Worm (Caenorhabditis elegans) whole organism, L2 larva: Measurements from ENCODE around the gene tig-3.

Source experiments
- ceh-82 ChIP-seq: fragments of 150-350 bp; optimal IDR thresholded peaks from 2 replicates; lab custom pipeline; 2014; ENCODE audit warnings: missing biosample characterization, missing genetic modification characterization
- lin-13 ChIP-seq: fragments of 150-350 bp; optimal IDR thresholded peaks from 2 replicates; lab custom pipeline; 2014; ENCODE audit warnings: missing biosample characterization, missing genetic modification reagents, missing genetic modification characterization
- nhr-12 ChIP-seq: fragments of 150-350 bp; optimal IDR thresholded peaks from 2 replicates; lab custom pipeline; 2014; ENCODE audit warnings: missing biosample characterization, missing genetic modification characterization
- nhr-237 ChIP-seq: fragments of 150-350 bp; optimal IDR thresholded peaks from 2 replicates; lab custom pipeline; 2014; ENCODE audit warnings: missing biosample characterization, missing genetic modification characterization
- skn-1 ChIP-seq: sonication (generic microtip); optimal IDR thresholded peaks from 2 replicates; lab custom pipeline; 2017; ENCODE audit warnings: missing biosample characterization, missing genetic modification characterization
- snpc-4 ChIP-seq: fragments of 150-350 bp; optimal IDR thresholded peaks from 2 replicates; lab custom pipeline; 2014; ENCODE audit warnings: missing biosample characterization, missing genetic modification characterization
- unc-39 ChIP-seq: fragments of 150-350 bp; optimal IDR thresholded peaks from 2 replicates; lab custom pipeline; 2014; ENCODE audit warnings: missing biosample characterization, missing genetic modification characterization

DNA sequence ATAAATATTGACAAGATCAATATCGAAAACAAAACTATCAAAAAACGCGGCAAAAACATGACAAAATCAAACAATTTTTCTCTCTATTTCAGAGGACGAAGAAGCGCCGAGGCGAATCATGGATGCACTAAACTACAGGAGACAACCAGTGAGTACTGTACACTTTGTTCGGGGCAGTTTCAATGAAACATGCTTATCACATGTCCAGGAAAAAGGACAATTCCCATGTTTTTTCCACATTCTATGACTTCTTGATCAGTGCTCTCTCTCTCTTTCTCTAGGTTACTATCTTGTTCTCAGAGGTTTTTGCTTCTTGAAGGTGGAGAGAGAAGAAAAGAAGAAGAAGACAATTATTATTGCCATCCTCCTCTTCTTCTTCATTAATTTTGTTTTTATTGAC is 54.1 kb downstream of the tig-3 start:
- TF ChIP-seq skn-1 (tag; lab: Kevin White, UChicago): no peak
- no peak for TF ChIP-seq lin-13 (GFP tag; lab: Kevin White, UChicago)
- no peak for TF ChIP-seq nhr-237
- TF ChIP-seq unc-39 (tag; lab: Kevin White, UChicago): no peak
- TF ChIP-seq snpc-4 (tag; lab: Kevin White, UChicago): no peak
- TF ChIP-seq nhr-12 (tag; lab: Kevin White, UChicago): no peak
- no peak for TF ChIP-seq ceh-82 (tag; lab: Kevin White, UChicago)
